Worm (Caenorhabditis elegans): ENCODE data around the gene C25G6.1.
A peak's percentile ranks its signal among the peaks of the same experiment; 100 is the strongest.
"Not testable (repeated sequence)": the region's sequence is repeated elsewhere in the genome, so short reads cannot be mapped to it uniquely, and the experiment has no call there.

The C25G6.1 gene

DNA sequence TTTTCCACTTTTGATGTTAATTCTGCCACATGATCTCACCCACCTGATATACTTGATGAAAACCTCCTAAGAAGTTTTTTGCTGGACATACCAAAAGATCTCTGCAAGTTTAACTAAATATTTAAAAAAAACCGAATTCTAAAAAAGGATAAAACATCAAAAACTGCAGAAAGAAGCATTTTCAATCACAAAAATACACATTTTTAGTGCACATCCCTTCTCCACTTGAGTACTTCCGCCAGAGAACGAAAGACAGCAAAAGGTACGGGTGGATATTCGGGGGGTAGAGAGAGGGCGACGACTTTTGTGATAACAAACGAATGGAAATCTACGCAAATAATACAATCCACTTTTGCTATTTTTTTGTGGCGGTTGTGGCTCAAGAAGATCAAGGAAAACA lies 40.0 kb upstream of the C25G6.1 start, which contains the start of gene C46H3.2:
C46H3.2 (minus strand) TSS at position 101 of the 400 bp plus-strand sequence.
- TF ChIP-seq ceh-27 (GFP tag; optimal IDR thresholded peaks at IDR 0.05) (no peak), F49E8.2 (tag; optimal IDR thresholded peaks at IDR 0.05; ENCODE audit: insufficient read depth) (no peak), F23B12.7 (tag; optimal IDR thresholded peaks at IDR 0.05; ENCODE audit: insufficient read depth) (no peak), mxl-1 (tag; optimal IDR thresholded peaks at IDR 0.05) (no peak), ccch-3 (GFP tag; optimal IDR thresholded peaks at IDR 0.05) (no peak), pha-4 (tag; optimal IDR thresholded peaks at IDR 0.05) (no peak), ceh-91 (GFP tag; IDR thresholded peaks at IDR 0.05) (no peak), pbrm-1 (GFP tag; IDR thresholded peaks at IDR 0.05) (no peak), lin-35 (GFP tag; optimal IDR thresholded peaks at IDR 0.05) (no peak), F55B11.4 (tag; optimal IDR thresholded peaks at IDR 0.05; ENCODE audit: borderline replicate concordance, insufficient read depth) (no peak), C17E4.6 (GFP tag; IDR thresholded peaks at IDR 0.05) (no peak), sptf-2 (GFP tag; optimal IDR thresholded peaks at IDR 0.05) (no peak), mes-4 (tag; optimal IDR thresholded peaks at IDR 0.05) (no peak), egl-44 (GFP tag; IDR thresholded peaks at IDR 0.05) (no peak), athp-1 (tag; optimal IDR thresholded peaks at IDR 0.05) (no peak), tbp1 (GFP tag; optimal IDR thresholded peaks at IDR 0.05) (no peak), dpl-1 (GFP tag; optimal IDR thresholded peaks at IDR 0.05) (no peak), snpc-3.4 (tag; optimal IDR thresholded peaks at IDR 0.05) (no peak)

DNA sequence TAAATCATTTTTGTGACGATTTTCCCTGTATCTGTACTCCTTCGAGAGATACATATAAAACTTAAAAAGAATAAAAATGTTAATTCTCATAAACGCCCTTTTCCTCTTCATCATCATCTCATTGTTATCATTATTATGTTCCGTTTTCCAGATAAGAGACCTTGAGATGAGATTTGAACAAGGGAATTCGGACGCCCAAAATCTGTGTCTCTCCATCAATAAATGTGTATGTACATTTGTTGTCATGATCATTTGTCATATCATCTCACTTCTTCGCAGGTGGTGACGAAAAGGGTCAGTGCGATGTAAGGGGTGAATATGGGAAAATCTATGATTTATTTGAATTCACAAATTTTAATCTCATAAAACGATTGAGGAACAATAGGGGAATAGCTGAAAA lies 38.6 kb upstream of the C25G6.1 start:
- TF ChIP-seq tbp1 (GFP tag; optimal IDR thresholded peaks at IDR 0.05) = no peak
- TF ChIP-seq akir-1 (GFP tag; optimal IDR thresholded peaks at IDR 0.05) = no peak
- no peak for TF ChIP-seq mxl-1 (tag; optimal IDR thresholded peaks at IDR 0.05)
- TF ChIP-seq hmg-20 (GFP tag; IDR thresholded peaks at IDR 0.05) = no peak
- TF ChIP-seq bed-1 (GFP tag; IDR thresholded peaks at IDR 0.05) = no peak

ce11 chrX:1233889-1234288 lies 36.8 kb upstream of the C25G6.1 start:
- not testable (repeated sequence) for TF ChIP-seq rpc-1 (optimal IDR thresholded peaks at IDR 0.05)
- TF ChIP-seq rpc-1 (tag; optimal IDR thresholded peaks at IDR 0.05) = peak; percentile 28
- 0 out of 2 replicates have a peak, but pooled peaks have one; percentile 39 for TF ChIP-seq dox-1 (GFP tag; IDR thresholded peaks at IDR 0.05)
- TF ChIP-seq lin-26 (GFP tag; IDR thresholded peaks at IDR 0.05) = 0 out of 2 replicates have a peak, but pooled peaks have one; percentile 49

- no peak for TF ChIP-seq cebp-2 (GFP tag; IDR thresholded peaks at IDR 0.05)
- no peak for TF ChIP-seq lin-35 (GFP tag; optimal IDR thresholded peaks at IDR 0.05)
- no peak for TF ChIP-seq nfyb-1 (GFP tag; IDR thresholded peaks at IDR 0.05)
- TF ChIP-seq B0261.1 (tag; optimal IDR thresholded peaks at IDR 0.05) = no peak
- TF ChIP-seq lsy-27 (tag; optimal IDR thresholded peaks at IDR 0.05; ENCODE audit: borderline replicate concordance, insufficient read depth) = no peak
- no peak for TF ChIP-seq sdz-38 (tag; optimal IDR thresholded peaks at IDR 0.05)
- no peak for TF ChIP-seq nhr-179 (tag; optimal IDR thresholded peaks at IDR 0.05)
These were observed 31.9 kb upstream of the C25G6.1 start, which contains the start of gene C25G6.3 for ce11 chrX:1238803-1239202. TSS of gene C25G6.3 (minus strand) at chrX:1238903.

ce11 chrX:1242763-1243162 lies 27.9 kb upstream of the C25G6.1 start:
- TF ChIP-seq ama-1 (optimal IDR thresholded peaks at IDR 0.05) (no peak), ama-1 (GFP tag; optimal IDR thresholded peaks at IDR 0.05) (no peak), F33H1.4 (GFP tag; IDR thresholded peaks at IDR 0.05) (no peak), C17E4.6 (GFP tag; IDR thresholded peaks at IDR 0.05) (no peak), egl-18 (GFP tag; IDR thresholded peaks at IDR 0.05) (no peak), zim-3 (tag; optimal IDR thresholded peaks at IDR 0.05) (no peak), T26A5.8 (tag; optimal IDR thresholded peaks at IDR 0.05) (no peak), athp-1 (tag; optimal IDR thresholded peaks at IDR 0.05) (no peak), die-1 (tag; optimal IDR thresholded peaks at IDR 0.05) (no peak), nfya-1 (tag; optimal IDR thresholded peaks at IDR 0.05; ENCODE audit: borderline replicate concordance, insufficient read depth) (no peak), hmg-20 (GFP tag; IDR thresholded peaks at IDR 0.05) (no peak), sptf-2 (GFP tag; optimal IDR thresholded peaks at IDR 0.05) (no peak), akir-1 (GFP tag; optimal IDR thresholded peaks at IDR 0.05) (no peak)

All from whole organism, young adult.